Worm (Caenorhabditis elegans) whole organism, L1 larva: ENCODE data around the gene ZK721.3.

ENCODE experiments used
- aly-2 ChIP-seq: fragments of 150-350 bp; optimal IDR thresholded peaks from 2 replicates; lab custom pipeline; 2014; ENCODE audit warnings: missing biosample characterization, missing genetic modification characterization
- ama-1 ChIP-seq: fragments of 150-350 bp; optimal IDR thresholded peaks from 2 replicates; lab custom pipeline; 2014
- ceh-88 ChIP-seq: fragments of 200-800 bp; sonication (Bioruptor generic); IDR thresholded peaks from 2 replicates; pipeline ENCODE4 v1.3.6; 2022; ENCODE audit warnings: missing genetic modification characterization, missing compliant biosample characterization
- egl-27 ChIP-seq, 2 experiments: fragments of 150-350 bp in 1 of 2; sonication (generic microtip); optimal IDR thresholded peaks; 3 replicates each; lab custom pipeline; 2017 to 2018; ENCODE audit warnings: missing biosample characterization in 2 of 2, missing genetic modification characterization in 2 of 2, missing genetic modification reagents in 2 of 2
- fkh-8 ChIP-seq: sonication (generic microtip); optimal IDR thresholded peaks from 2 replicates; lab custom pipeline; 2016; ENCODE audit warnings: mild to moderate bottlenecking, missing genetic modification characterization, missing compliant biosample characterization
- hpl-2 ChIP-seq: fragments of 150-350 bp; optimal IDR thresholded peaks from 2 replicates; lab custom pipeline; 2014; ENCODE audit warnings: missing biosample characterization, missing genetic modification reagents, missing genetic modification characterization
- lin-39 ChIP-seq: fragments of 150-350 bp; optimal IDR thresholded peaks from 2 replicates; lab custom pipeline; 2014; ENCODE audit warnings: missing biosample characterization, missing genetic modification reagents, missing genetic modification characterization
- lsy-2 ChIP-seq, 2 experiments: fragments of 150-350 bp; optimal IDR thresholded peaks; 2 replicates each; lab custom pipeline; 2014; ENCODE audit warnings: missing biosample characterization in 2 of 2, missing genetic modification characterization in 2 of 2
- nhr-90 ChIP-seq: sonication (generic microtip); optimal IDR thresholded peaks from 2 replicates; lab custom pipeline; 2016; ENCODE audit warnings: mild to moderate bottlenecking, missing genetic modification characterization, missing compliant biosample characterization; ENCODE audit not compliant: poor library complexity
- pag-3 ChIP-seq: sonication (generic microtip); optimal IDR thresholded peaks from 2 replicates; lab custom pipeline; 2017; ENCODE audit warnings: missing genetic modification characterization, mild to moderate bottlenecking, missing compliant biosample characterization, antibody characterized with exemption, borderline replicate concordance; ENCODE audit not compliant: insufficient read depth
- rnt-1 ChIP-seq: sonication (generic microtip); optimal IDR thresholded peaks from 2 replicates; lab custom pipeline; 2016; ENCODE audit warnings: mild to moderate bottlenecking, missing genetic modification characterization, moderate library complexity, missing compliant biosample characterization
- sox-4 ChIP-seq: sonication (generic microtip); optimal IDR thresholded peaks from 2 replicates; lab custom pipeline; 2016; ENCODE audit warnings: missing genetic modification characterization, missing compliant biosample characterization
- tbx-2 ChIP-seq: sonication (generic microtip); optimal IDR thresholded peaks from 2 replicates; lab custom pipeline; 2016; ENCODE audit warnings: missing genetic modification characterization, missing compliant biosample characterization
- vab-15 ChIP-seq: sonication (generic microtip); optimal IDR thresholded peaks from 2 replicates; lab custom pipeline; 2017; ENCODE audit warnings: missing genotype, mild to moderate bottlenecking, missing genetic modification characterization, missing compliant biosample characterization

DNA sequence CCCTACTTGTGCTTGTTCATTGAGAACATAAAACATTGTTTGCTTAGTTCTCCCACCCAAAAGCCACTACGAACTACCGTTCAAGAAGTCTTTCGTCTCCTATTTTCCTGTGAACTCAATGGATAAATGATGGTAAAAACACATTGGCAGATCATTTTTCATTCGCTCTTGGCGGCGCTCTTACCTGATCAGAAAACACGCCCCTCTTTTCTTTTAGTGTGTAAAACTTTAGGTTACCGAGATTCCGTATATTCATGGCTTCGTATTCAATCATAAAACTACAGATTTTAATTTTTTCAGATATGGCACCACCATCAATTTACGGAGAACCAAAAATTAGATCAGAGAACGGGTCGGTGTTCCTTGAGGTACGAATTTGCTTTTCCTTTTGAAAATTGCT, 20.7 kb upstream of the ZK721.3 start, which contains the start of gene zig-12:
- no peak for TF ChIP-seq pag-3 (tag; lab: Kevin White, UChicago)
- TF ChIP-seq aly-2 (tag; lab: Kevin White, UChicago) = no peak
- TF ChIP-seq ama-1 (lab: Kevin White, UChicago) = no peak
- no peak for TF ChIP-seq lsy-2 (tag; optimal IDR thresholded peaks at IDR 0.05; lab: Kevin White, UChicago)
- TF ChIP-seq ceh-88 (GFP tag; lab: Robert Waterston, UW) = no peak
- no peak for TF ChIP-seq egl-27 (tag; optimal IDR thresholded peaks at IDR 0.05; lab: Kevin White, UChicago)
- TF ChIP-seq lin-39 (tag; lab: Kevin White, UChicago) = no peak
- no peak for TF ChIP-seq nhr-90 (tag; lab: Kevin White, UChicago)
- no peak for TF ChIP-seq vab-15 (tag; lab: Kevin White, UChicago)
- no peak for TF ChIP-seq rnt-1 (tag; lab: Kevin White, UChicago)
- TF ChIP-seq hpl-2 = no peak
- TF ChIP-seq tbx-2 (tag; lab: Kevin White, UChicago) = no peak
- TF ChIP-seq fkh-8 (tag; lab: Kevin White, UChicago) = no peak
- no peak for TF ChIP-seq sox-4 (tag; lab: Kevin White, UChicago)
